Worm (Caenorhabditis elegans): Measurements from ENCODE around the gene Y38E10A.14.

The Y38E10A.14 gene

DNA sequence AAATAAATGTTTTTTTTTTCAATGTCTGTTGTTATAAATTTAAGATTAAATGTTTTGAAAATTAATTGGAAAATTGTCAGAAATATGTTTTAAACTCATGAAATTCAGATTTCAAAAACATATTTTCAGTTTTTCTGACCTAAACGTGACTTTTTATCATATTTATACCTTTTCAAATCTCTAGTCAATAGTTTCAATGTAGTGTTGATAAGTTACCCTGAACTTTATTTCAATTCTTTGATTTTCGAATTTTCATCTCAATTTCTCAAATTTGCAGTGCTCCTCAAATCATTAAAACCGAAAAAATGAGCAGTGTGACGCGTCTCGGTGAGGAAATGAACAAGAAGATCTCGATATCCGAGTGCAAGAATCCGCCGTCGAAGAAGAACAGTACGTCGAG lies 30.1 kb upstream of the Y38E10A.14 start, which contains the start of gene rgs-4:
Gene rgs-4 (plus strand): TSS at position 301 of the 400 bp plus-strand sequence.
- TF ChIP-seq ama-1 (optimal IDR thresholded peaks at IDR 0.05) (no peak), ama-1 (GFP tag; optimal IDR thresholded peaks at IDR 0.05) (no peak), tbx-9 (tag; optimal IDR thresholded peaks at IDR 0.05; ENCODE audit: borderline replicate concordance) (no peak), attf-6 (GFP tag; IDR thresholded peaks at IDR 0.05) (no peak), aptf-3 (GFP tag; IDR thresholded peaks at IDR 0.05) (no peak), somi-1 (GFP tag; optimal IDR thresholded peaks at IDR 0.05) (no peak), Y53F4B.3 (GFP tag; IDR thresholded peaks at IDR 0.05) (no peak), akir-1 (GFP tag; optimal IDR thresholded peaks at IDR 0.05) (no peak), mcd-1 (GFP tag; IDR thresholded peaks at IDR 0.05) (no peak), dpl-1 (GFP tag; optimal IDR thresholded peaks at IDR 0.05) (no peak), B0261.1 (tag; optimal IDR thresholded peaks at IDR 0.05) (no peak), egl-44 (GFP tag; IDR thresholded peaks at IDR 0.05) (no peak), K11D2.4 (GFP tag; IDR thresholded peaks at IDR 0.05) (no peak), snpc-4 (GFP tag; optimal IDR thresholded peaks at IDR 0.05) (no peak), snpc-4 (tag; optimal IDR thresholded peaks at IDR 0.05) (no peak)

DNA sequence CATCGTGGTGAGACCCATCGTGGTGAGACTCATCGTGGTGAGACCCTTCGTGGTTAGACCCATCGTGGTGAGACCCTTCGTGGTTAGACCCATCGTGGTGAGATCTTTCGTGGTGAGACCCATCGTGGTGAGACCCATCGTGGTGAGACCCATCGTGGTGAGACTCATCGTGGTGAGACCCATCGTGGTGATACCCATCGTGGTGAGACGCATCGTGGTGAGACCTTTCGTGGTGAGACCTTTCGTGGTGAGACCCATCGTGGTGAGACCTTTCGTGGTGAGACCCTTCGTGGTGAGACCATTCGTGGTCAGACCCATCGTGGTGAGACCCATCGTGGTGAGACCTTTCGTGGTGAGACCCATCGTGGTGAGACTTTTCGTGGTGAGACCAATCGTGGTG lies 26.9 kb upstream of the Y38E10A.14 start:
- peak; percentile 28; the same call in 1 of the 2 replicates for TF ChIP-seq F33H1.4 (GFP tag; IDR thresholded peaks at IDR 0.05)

DNA sequence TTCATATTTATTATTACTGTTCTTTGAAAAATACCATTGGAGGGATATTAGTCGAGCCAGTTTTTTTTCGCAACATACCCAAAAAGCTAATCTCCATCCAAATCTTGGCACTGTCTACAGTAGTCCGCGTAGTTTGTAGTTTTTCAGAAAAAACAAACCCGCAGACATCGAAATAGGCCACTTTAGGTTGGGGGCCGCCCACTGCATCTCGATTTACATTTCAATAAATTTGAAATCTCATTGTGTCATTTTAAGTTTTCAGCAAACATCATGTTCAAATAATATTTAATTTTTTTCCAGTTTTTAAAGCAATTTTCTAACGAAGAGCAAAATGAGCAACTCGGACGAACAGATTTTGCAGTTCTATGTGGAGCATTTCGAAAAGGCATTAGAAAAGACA lies 16.0 kb upstream of the Y38E10A.14 start, which contains the start of gene nhr-235:
Gene nhr-235 (plus strand): TSS at position 301 of the 400 bp plus-strand sequence.
- TF ChIP-seq ccch-3 (GFP tag; optimal IDR thresholded peaks at IDR 0.05) = no peak

DNA sequence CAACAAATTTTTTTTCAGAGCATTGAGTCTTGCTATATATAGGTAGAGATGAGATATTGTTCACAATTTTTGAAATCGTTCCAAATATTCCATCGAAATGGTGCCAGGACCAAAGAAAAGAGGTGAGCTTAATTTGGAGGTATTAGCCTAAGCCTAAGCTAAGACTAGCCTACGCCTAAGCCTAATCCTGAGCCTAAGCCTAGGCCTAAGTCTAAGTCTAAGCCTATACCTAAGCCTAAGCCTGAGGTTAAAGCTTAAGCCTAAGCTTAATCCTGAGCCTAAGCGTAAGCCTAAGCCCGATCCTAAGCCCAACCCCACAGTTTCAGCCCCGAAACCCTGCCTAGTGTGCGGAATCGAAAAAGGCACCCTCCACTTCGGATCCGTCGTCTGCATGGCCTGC lies 12.3 kb upstream of the Y38E10A.14 start, which contains the start of gene nhr-234:
Gene nhr-234 (plus strand): TSS at position 77 of the 400 bp plus-strand sequence.
- TF ChIP-seq mcd-1 (GFP tag; IDR thresholded peaks at IDR 0.05) (no peak), hmg-1.2 (GFP tag; IDR thresholded peaks at IDR 0.05) (no peak), F22D6.2 (tag; optimal IDR thresholded peaks at IDR 0.05) (no peak)

DNA sequence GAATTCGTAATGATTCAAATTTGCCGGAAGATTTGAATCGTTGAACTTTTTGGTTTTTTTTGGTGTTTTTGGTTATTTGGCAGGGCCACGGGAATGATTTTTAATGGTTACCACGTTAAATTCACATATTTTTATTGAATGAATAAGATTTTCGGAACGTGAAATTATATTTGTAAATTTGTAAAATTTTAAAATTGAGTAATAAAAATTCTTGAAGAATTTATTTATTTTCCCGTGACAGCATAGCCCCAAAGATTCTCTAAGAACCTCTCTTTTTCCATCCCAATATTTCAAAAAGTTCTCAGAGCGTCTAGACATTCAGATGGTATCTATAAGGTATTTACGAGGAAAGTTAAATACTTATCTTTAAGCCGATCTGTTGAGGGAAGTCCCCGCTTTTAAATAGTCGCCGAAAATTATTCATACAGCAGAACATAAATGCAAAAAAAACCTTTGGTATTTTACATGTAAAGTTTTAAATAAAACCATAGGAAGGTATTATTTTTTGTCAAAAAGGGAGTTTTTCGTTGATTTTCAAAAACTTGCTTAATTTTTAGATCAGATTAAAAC lies 10.5 kb upstream of the Y38E10A.14 start, which contains the start of gene Y38E10A.17:
Gene Y38E10A.17 (minus strand): TSS at position 51 of the 570 bp plus-strand sequence.
- TF ChIP-seq F55B11.4 (tag; optimal IDR thresholded peaks at IDR 0.05; ENCODE audit: borderline replicate concordance, insufficient read depth) = no peak
- TF ChIP-seq athp-1 (tag; optimal IDR thresholded peaks at IDR 0.05) = no peak
- no peak for TF ChIP-seq rpc-1 (optimal IDR thresholded peaks at IDR 0.05)
- no peak for TF ChIP-seq rpc-1 (tag; optimal IDR thresholded peaks at IDR 0.05)
- no peak for TF ChIP-seq snpc-3.4 (tag; optimal IDR thresholded peaks at IDR 0.05)
- TF ChIP-seq lag-1 (GFP tag; IDR thresholded peaks at IDR 0.05) = no peak
- TF ChIP-seq efl-1 (GFP tag; optimal IDR thresholded peaks at IDR 0.05) = no peak
- no peak for TF ChIP-seq let-607 (tag; optimal IDR thresholded peaks at IDR 0.05)
- no peak for TF ChIP-seq aptf-3 (GFP tag; IDR thresholded peaks at IDR 0.05)
- TF ChIP-seq hmg-20 (GFP tag; IDR thresholded peaks at IDR 0.05) = no peak
- no peak for TF ChIP-seq pbrm-1 (GFP tag; IDR thresholded peaks at IDR 0.05)
- no peak for TF ChIP-seq attf-5 (GFP tag; optimal IDR thresholded peaks at IDR 0.05)
- TF ChIP-seq C06A6.2 (GFP tag; conservative IDR thresholded peaks at IDR 0.05) = no peak
- no peak for TF ChIP-seq F57C9.4 (tag; optimal IDR thresholded peaks at IDR 0.05)
- no peak for TF ChIP-seq bed-1 (GFP tag; IDR thresholded peaks at IDR 0.05)
- no peak for TF ChIP-seq ztf-28 (GFP tag; IDR thresholded peaks at IDR 0.05)
- no peak for TF ChIP-seq Y56A3A.18 (GFP tag; IDR thresholded peaks at IDR 0.05)
- TF ChIP-seq mcd-1 (GFP tag; IDR thresholded peaks at IDR 0.05) = no peak
- no peak for TF ChIP-seq Y79H2A.3 (GFP tag; conservative IDR thresholded peaks at IDR 0.05)

All from whole organism, young adult.